Fruit fly (Drosophila melanogaster): ENCODE results near the gene CstF64.

dm6 chr3R:18677500-18677940 lies 18.1 kb downstream of the CstF64 start, which contains the start of the genes dind and CG7706:
- no peak for TF ChIP-seq Pif1B (GFP tag; optimal IDR thresholded peaks at IDR 0.05)
- no peak for TF ChIP-seq EcR (GFP tag; optimal IDR thresholded peaks at IDR 0.05)

Data from whole organism, pupa.